Fruit fly (Drosophila melanogaster): ENCODE data around the gene pigs.

dm6 chrX:6646846-6647245 lies 47.0 kb downstream of the pigs start:
- TF ChIP-seq h (optimal IDR thresholded peaks at IDR 0.05) (no peak), Sin3A (optimal IDR thresholded peaks at IDR 0.05) (no peak), insv (optimal IDR thresholded peaks at IDR 0.05) (no peak), psq (optimal IDR thresholded peaks at IDR 0.05) (no peak), Myc (optimal IDR thresholded peaks at IDR 0.05) (no peak)

Measured in Kc167 (cell line).